Worm (Caenorhabditis elegans) whole organism, mixed stage, embryonic: Measurements from ENCODE around the gene ZK1248.15.

Experiments used
- blmp-1 ChIP-seq: fragments of 150-350 bp; optimal IDR thresholded peaks from 2 replicates; lab custom pipeline; 2014; ENCODE audit warnings: missing biosample characterization, missing genetic modification characterization
- elt-1 ChIP-seq: sonication (generic microtip); optimal IDR thresholded peaks from 2 replicates; lab custom pipeline; 2017; ENCODE audit warnings: missing genetic modification characterization, mild to moderate bottlenecking, missing compliant biosample characterization, antibody characterized with exemption, moderate library complexity, borderline replicate concordance; ENCODE audit not compliant: insufficient read depth
- elt-3 ChIP-seq: fragments of 150-350 bp; optimal IDR thresholded peaks from 2 replicates; lab custom pipeline; 2014; ENCODE audit warnings: missing biosample characterization, missing genetic modification characterization
- nhr-12 ChIP-seq: fragments of 150-350 bp; optimal IDR thresholded peaks from 2 replicates; lab custom pipeline; 2014; ENCODE audit warnings: missing biosample characterization, missing genetic modification characterization
- nhr-2 ChIP-seq: fragments of 150-350 bp; optimal IDR thresholded peaks from 2 replicates; lab custom pipeline; 2014; ENCODE audit warnings: missing biosample characterization, missing genetic modification characterization
- nhr-237 ChIP-seq: fragments of 150-350 bp; optimal IDR thresholded peaks from 2 replicates; lab custom pipeline; 2014; ENCODE audit warnings: missing biosample characterization, missing genetic modification characterization
- nhr-28 ChIP-seq: fragments of 150-350 bp; optimal IDR thresholded peaks from 2 replicates; lab custom pipeline; 2014; ENCODE audit warnings: missing biosample characterization, missing genetic modification characterization
- nhr-76 ChIP-seq: sonication (generic microtip); optimal IDR thresholded peaks from 2 replicates; lab custom pipeline; 2017; ENCODE audit warnings: missing biosample characterization, missing genetic modification characterization
- pha-4 ChIP-seq: fragments of 150-350 bp; optimal IDR thresholded peaks from 2 replicates; lab custom pipeline; 2018; ENCODE audit warnings: missing biosample characterization, missing genetic modification reagents, missing genetic modification characterization
- snpc-4 ChIP-seq: fragments of 150-350 bp; optimal IDR thresholded peaks from 2 replicates; lab custom pipeline; 2014; ENCODE audit warnings: missing biosample characterization, missing genetic modification characterization
- sptf-1 ChIP-seq: sonication (generic microtip); optimal IDR thresholded peaks from 2 replicates; lab custom pipeline; 2017; ENCODE audit warnings: mild to moderate bottlenecking, missing genetic modification characterization, moderate library complexity, missing compliant biosample characterization
- ztf-11 ChIP-seq: fragments of 150-350 bp; optimal IDR thresholded peaks from 2 replicates; lab custom pipeline; 2014; ENCODE audit warnings: missing biosample characterization, missing genetic modification characterization

- TF ChIP-seq snpc-4 (tag; lab: Kevin White, UChicago) (no peak), elt-3 (tag; lab: Kevin White, UChicago) (no peak), nhr-76 (tag; lab: Kevin White, UChicago) (no peak), nhr-28 (tag; lab: Kevin White, UChicago) (no peak), pha-4 (tag; lab: Kevin White, UChicago) (no peak), nhr-12 (no peak), nhr-237 (tag; lab: Kevin White, UChicago) (no peak), ztf-11 (no peak), blmp-1 (tag; lab: Kevin White, UChicago) (no peak), elt-1 (no peak), nhr-2 (tag; lab: Kevin White, UChicago) (no peak), sptf-1 (tag; lab: Kevin White, UChicago) (no peak)
Observed at ce11 chrII:5804288-5804687, 34.1 kb downstream of the ZK1248.15 start.
